Fruit fly (Drosophila melanogaster): ENCODE measurements around the gene AP-1-2beta.

- TF ChIP-seq tj (GFP tag; optimal IDR thresholded peaks at IDR 0.05) (no peak), CG7101 (tag; optimal IDR thresholded peaks at IDR 0.05) (no peak), Hr96 (GFP tag; optimal IDR thresholded peaks at IDR 0.05) (no peak)
Measured at dm6 chrX:19690050-19690449, 40.8 kb upstream of the AP-1-2beta start.
